In the genomic region with DNA sequence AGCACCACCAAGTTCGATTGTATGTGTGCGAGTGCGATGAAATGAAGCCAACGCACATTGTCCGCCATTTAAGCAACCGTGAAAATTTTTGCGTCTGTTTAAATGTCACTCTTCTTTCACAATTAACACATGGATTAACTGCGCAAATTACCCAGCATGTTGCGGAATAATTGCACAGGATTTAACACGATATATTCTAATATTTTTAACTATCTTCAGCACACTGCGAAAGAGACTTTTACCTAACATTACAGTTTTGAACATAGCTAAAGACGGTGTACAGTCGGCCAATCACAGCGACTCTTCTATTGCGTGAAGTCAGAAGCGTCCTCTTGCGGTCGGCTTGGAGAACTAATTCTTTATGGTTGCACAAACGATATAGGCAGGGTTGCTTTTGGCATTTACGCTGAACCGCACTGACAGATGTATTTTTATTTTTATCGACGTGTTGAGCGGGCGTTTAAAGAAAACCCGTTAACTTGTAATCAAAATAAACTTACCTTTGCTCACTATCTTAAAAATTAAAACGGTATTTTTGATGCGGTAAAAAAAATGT, we compare ENCODE assay signal across 1 fruit fly cellular context.
TF ChIP-seq lines count a peak whose summit lies in the region.

No protein-coding gene starts in this region.

TF ChIP-seq in whole organism, embryonic, 481 proteins besides CTCF, POLR2A, EP300 and RAD21 (continued from another document and continues in another):
- TF ChIP-seq CG17328 (GFP tag; IDR thresholded peaks at IDR 0.05; lab: Robert Waterston, UW), result no peak
- peak; percentile 98 for TF ChIP-seq Myb (GFP tag; optimal IDR thresholded peaks at IDR 0.05; lab: Kevin White, UChicago)
- no peak for TF ChIP-seq h (optimal IDR thresholded peaks at IDR 0.05; lab: Kevin White, UChicago)
- TF ChIP-seq HLHmδ (GFP tag; optimal IDR thresholded peaks at IDR 0.05; lab: Kevin White, UChicago), result no peak
- TF ChIP-seq CG34224 (GFP tag; IDR thresholded peaks at IDR 0.05; lab: Robert Waterston, UW; ENCODE audit: partially characterized antibody), result no peak; the same call in 2 of the 3 replicates
- no peak for TF ChIP-seq CG31388 (GFP tag; optimal IDR thresholded peaks at IDR 0.05; lab: Kevin White, UChicago)
- TF ChIP-seq ase (GFP tag; IDR thresholded peaks at IDR 0.05; lab: Robert Waterston, UW), result peak; percentile 61; the same call in 1 of the 3 replicates
- TF ChIP-seq corto (GFP tag; optimal IDR thresholded peaks at IDR 0.05; lab: Kevin White, UChicago), result no peak
- TF ChIP-seq dati (GFP tag; IDR thresholded peaks at IDR 0.05; lab: Robert Waterston, UW), result no peak
- peak; percentile 67 for TF ChIP-seq CG14860 (GFP tag; IDR thresholded peaks at IDR 0.05; lab: Robert Waterston, UW; ENCODE audit: partially characterized antibody)
- no peak for TF ChIP-seq ap (GFP tag; IDR thresholded peaks at IDR 0.05; lab: Robert Waterston, UW)
- TF ChIP-seq wdn (GFP tag; IDR thresholded peaks at IDR 0.05; lab: Robert Waterston, UW), result no peak
- TF ChIP-seq gfzf (GFP tag; optimal IDR thresholded peaks at IDR 0.05; lab: Kevin White, UChicago), result peak; percentile 49
- TF ChIP-seq dm (GFP tag; optimal IDR thresholded peaks at IDR 0.05; lab: Kevin White, UChicago), result peak; percentile 76
- TF ChIP-seq abd-A (tag; optimal IDR thresholded peaks at IDR 0.05; lab: Kevin White, UChicago), result no peak
- TF ChIP-seq CG3838 (GFP tag; optimal IDR thresholded peaks at IDR 0.05; lab: Kevin White, UChicago), result no peak
- no peak for TF ChIP-seq peb (GFP tag; IDR thresholded peaks at IDR 0.05; lab: Robert Waterston, UW)
- TF ChIP-seq CG8388 (GFP tag; optimal IDR thresholded peaks at IDR 0.05; lab: Kevin White, UChicago), result no peak
- TF ChIP-seq Bteb2 (GFP tag; optimal IDR thresholded peaks at IDR 0.05; lab: Kevin White, UChicago), result no peak
- no peak for TF ChIP-seq disco-r (GFP tag; optimal IDR thresholded peaks at IDR 0.05; lab: Kevin White, UChicago)
- peak; percentile 23 for TF ChIP-seq dmrt11E (tag; optimal IDR thresholded peaks at IDR 0.05; lab: Kevin White, UChicago)
- TF ChIP-seq CG1832 (GFP tag; optimal IDR thresholded peaks at IDR 0.05; lab: Kevin White, UChicago), result no peak
- peak; percentile 1 for TF ChIP-seq CG8089 (GFP tag; optimal IDR thresholded peaks at IDR 0.05; lab: Kevin White, UChicago)
- no peak for TF ChIP-seq bowl (GFP tag; IDR thresholded peaks at IDR 0.05; lab: Robert Waterston, UW)
- TF ChIP-seq CG15011 (GFP tag; optimal IDR thresholded peaks at IDR 0.05; lab: Kevin White, UChicago), result no peak
- no peak for TF ChIP-seq ttk (GFP tag; IDR thresholded peaks at IDR 0.05; lab: Robert Waterston, UW)
- no peak for TF ChIP-seq Gug (GFP tag; IDR thresholded peaks at IDR 0.05; lab: Robert Waterston, UW)
- TF ChIP-seq lola (GFP tag; optimal IDR thresholded peaks at IDR 0.05; lab: Kevin White, UChicago), result no peak
- no peak for TF ChIP-seq trh (GFP tag; optimal IDR thresholded peaks at IDR 0.05; lab: Kevin White, UChicago)
- peak; percentile 6 for TF ChIP-seq CG2875 (GFP tag; optimal IDR thresholded peaks at IDR 0.05; lab: Kevin White, UChicago)
- TF ChIP-seq pb (GFP tag; optimal IDR thresholded peaks at IDR 0.05; lab: Kevin White, UChicago), result peak; percentile 36
- TF ChIP-seq CG32767 (GFP tag; IDR thresholded peaks at IDR 0.05; lab: Robert Waterston, UW), result peak; percentile 33; the same call in 1 of the 2 replicates
- TF ChIP-seq Side (GFP tag; optimal IDR thresholded peaks at IDR 0.05; lab: Kevin White, UChicago), result peak; percentile 54
- TF ChIP-seq ind (GFP tag; optimal IDR thresholded peaks at IDR 0.05; lab: Kevin White, UChicago), result no peak
- no peak for TF ChIP-seq fd96Cb (tag; optimal IDR thresholded peaks at IDR 0.05; lab: Kevin White, UChicago)
- TF ChIP-seq odd (GFP tag; optimal IDR thresholded peaks at IDR 0.05; lab: Kevin White, UChicago), result no peak
- TF ChIP-seq CG9876 (GFP tag; optimal IDR thresholded peaks at IDR 0.05; lab: Kevin White, UChicago), result peak; percentile 44
- no peak for TF ChIP-seq CG8359 (GFP tag; optimal IDR thresholded peaks at IDR 0.05; lab: Kevin White, UChicago; ENCODE audit: borderline replicate concordance)
- no peak for TF ChIP-seq CG13296 (GFP tag; optimal IDR thresholded peaks at IDR 0.05; lab: Kevin White, UChicago)
- peak; percentile 35 for TF ChIP-seq fu2 (GFP tag; optimal IDR thresholded peaks at IDR 0.05; lab: Kevin White, UChicago)
- TF ChIP-seq maf-S (GFP tag; optimal IDR thresholded peaks at IDR 0.05; lab: Kevin White, UChicago), result no peak
- TF ChIP-seq CG11398 (GFP tag; optimal IDR thresholded peaks at IDR 0.05; lab: Kevin White, UChicago), result no peak
- peak; percentile 61 for TF ChIP-seq ssp (GFP tag; IDR thresholded peaks at IDR 0.05; lab: Robert Waterston, UW)
- TF ChIP-seq CG17912 (GFP tag; optimal IDR thresholded peaks at IDR 0.05; lab: Kevin White, UChicago), result peak; percentile 67
- no peak for TF ChIP-seq CG15696 (tag; optimal IDR thresholded peaks at IDR 0.05; lab: Kevin White, UChicago)
- TF ChIP-seq HmgZ (tag; optimal IDR thresholded peaks at IDR 0.05; lab: Kevin White, UChicago), result peak; percentile 87
- TF ChIP-seq hth (optimal IDR thresholded peaks at IDR 0.05; lab: Kevin White, UChicago), result no peak
- no peak for TF ChIP-seq gt (GFP tag; IDR thresholded peaks at IDR 0.05; lab: Robert Waterston, UW)
- peak; percentile 77; the same call in 2 of the 3 replicates for TF ChIP-seq Dbx (GFP tag; IDR thresholded peaks at IDR 0.05; lab: Robert Waterston, UW)
- TF ChIP-seq fd64A (GFP tag; optimal IDR thresholded peaks at IDR 0.05; lab: Kevin White, UChicago), result no peak
- no peak for TF ChIP-seq Usf (GFP tag; optimal IDR thresholded peaks at IDR 0.05; lab: Kevin White, UChicago)
- TF ChIP-seq CG3726 (GFP tag; IDR thresholded peaks at IDR 0.05; lab: Robert Waterston, UW), result no peak
- TF ChIP-seq sc (optimal IDR thresholded peaks at IDR 0.05; lab: Kevin White, UChicago), result no peak
- peak; percentile 25 for TF ChIP-seq sc (GFP tag; optimal IDR thresholded peaks at IDR 0.05; lab: Kevin White, UChicago)
- no peak for TF ChIP-seq ewg (GFP tag; optimal IDR thresholded peaks at IDR 0.05; lab: Kevin White, UChicago)
- TF ChIP-seq Mrtf (GFP tag; IDR thresholded peaks at IDR 0.05; lab: Robert Waterston, UW), result peak; percentile 56; the same call in 2 of the 3 replicates
- no peak for TF ChIP-seq CG12219 (GFP tag; optimal IDR thresholded peaks at IDR 0.05; lab: Kevin White, UChicago)
- no peak for TF ChIP-seq Six4 (GFP tag; optimal IDR thresholded peaks at IDR 0.05; lab: Kevin White, UChicago)
- peak; percentile 36 for TF ChIP-seq HLH54F (GFP tag; optimal IDR thresholded peaks at IDR 0.05; lab: Kevin White, UChicago)
- TF ChIP-seq Sry-δ (GFP tag; optimal IDR thresholded peaks at IDR 0.05; lab: Kevin White, UChicago), result peak; percentile 77
- peak; percentile 85 for TF ChIP-seq cg (GFP tag; optimal IDR thresholded peaks at IDR 0.05; lab: Kevin White, UChicago)
- TF ChIP-seq CG4360 (GFP tag; IDR thresholded peaks at IDR 0.05; lab: Robert Waterston, UW), result no peak
- TF ChIP-seq crp (GFP tag; optimal IDR thresholded peaks at IDR 0.05; lab: Kevin White, UChicago), result peak in 1 of 2 experiments; percentile 42
- TF ChIP-seq Atf3 (GFP tag; optimal IDR thresholded peaks at IDR 0.05; lab: Kevin White, UChicago), result peak; percentile 53
- TF ChIP-seq so (GFP tag; IDR thresholded peaks at IDR 0.05; lab: Robert Waterston, UW), result no peak
- peak; percentile 27 for TF ChIP-seq ems (GFP tag; optimal IDR thresholded peaks at IDR 0.05; lab: Kevin White, UChicago)
- TF ChIP-seq CG7963 (GFP tag; IDR thresholded peaks at IDR 0.05; lab: Robert Waterston, UW; ENCODE audit: partially characterized antibody), result peak; percentile 80
- TF ChIP-seq nau (GFP tag; optimal IDR thresholded peaks at IDR 0.05; lab: Kevin White, UChicago), result no peak
- TF ChIP-seq Hsf (GFP tag; optimal IDR thresholded peaks at IDR 0.05; lab: Kevin White, UChicago), result peak; percentile 49
- 0 out of 2 replicates have a peak, but pooled peaks have one; percentile 16 for TF ChIP-seq sens-2 (GFP tag; IDR thresholded peaks at IDR 0.05; lab: Robert Waterston, UW)
- TF ChIP-seq gcm2 (GFP tag; optimal IDR thresholded peaks at IDR 0.05; lab: Kevin White, UChicago), result no peak
- peak; percentile 91 for TF ChIP-seq YL-1 (GFP tag; optimal IDR thresholded peaks at IDR 0.05; lab: Kevin White, UChicago)
- TF ChIP-seq CG34376 (GFP tag; optimal IDR thresholded peaks at IDR 0.05; lab: Kevin White, UChicago), result peak; percentile 52
- no peak for TF ChIP-seq CG31441 (GFP tag; IDR thresholded peaks at IDR 0.05; lab: Robert Waterston, UW)
- TF ChIP-seq Mes4 (GFP tag; optimal IDR thresholded peaks at IDR 0.05; lab: Kevin White, UChicago), result peak; percentile 49
- TF ChIP-seq Hr39 (optimal IDR thresholded peaks at IDR 0.05; lab: Kevin White, UChicago), result no peak
- no peak for TF ChIP-seq unpg (GFP tag; optimal IDR thresholded peaks at IDR 0.05; lab: Kevin White, UChicago)
- no peak for TF ChIP-seq al (GFP tag; IDR thresholded peaks at IDR 0.05; lab: Robert Waterston, UW)
- peak; percentile 39 for TF ChIP-seq CG10209 (GFP tag; optimal IDR thresholded peaks at IDR 0.05; lab: Kevin White, UChicago)
- no peak for TF ChIP-seq CG18619 (GFP tag; optimal IDR thresholded peaks at IDR 0.05; lab: Kevin White, UChicago)
- TF ChIP-seq tin (GFP tag; optimal IDR thresholded peaks at IDR 0.05; lab: Kevin White, UChicago), result peak; percentile 50
- peak; percentile 100 for TF ChIP-seq CG2116 (GFP tag; optimal IDR thresholded peaks at IDR 0.05; lab: Kevin White, UChicago)
- TF ChIP-seq CG10274 (GFP tag; optimal IDR thresholded peaks at IDR 0.05; lab: Kevin White, UChicago), result no peak
- no peak for TF ChIP-seq danr (GFP tag; IDR thresholded peaks at IDR 0.05; lab: Robert Waterston, UW)
- no peak for TF ChIP-seq CG2129 (GFP tag; IDR thresholded peaks at IDR 0.05; lab: Robert Waterston, UW; ENCODE audit: partially characterized antibody)
- peak; percentile 34; the same call in 1 of the 3 replicates for TF ChIP-seq tgo (GFP tag; IDR thresholded peaks at IDR 0.05; lab: Robert Waterston, UW)
- no peak for TF ChIP-seq fd3F (GFP tag; optimal IDR thresholded peaks at IDR 0.05; lab: Kevin White, UChicago)
- no peak for TF ChIP-seq Trl (optimal IDR thresholded peaks at IDR 0.05; lab: Kevin White, UChicago)
- peak; percentile 50 for TF ChIP-seq Trl (GFP tag; optimal IDR thresholded peaks at IDR 0.05; lab: Kevin White, UChicago)
- no peak for TF ChIP-seq sqz (GFP tag; optimal IDR thresholded peaks at IDR 0.05; lab: Kevin White, UChicago)
- no peak for TF ChIP-seq CoRest (tag; optimal IDR thresholded peaks at IDR 0.05; lab: Kevin White, UChicago)
- TF ChIP-seq CG18764 (GFP tag; optimal IDR thresholded peaks at IDR 0.05; lab: Kevin White, UChicago), result peak; percentile 47
- TF ChIP-seq Awh (GFP tag; IDR thresholded peaks at IDR 0.05; lab: Robert Waterston, UW), result no peak
- 0 out of 2 replicates have a peak, but pooled peaks have one; percentile 10 for TF ChIP-seq cas (GFP tag; IDR thresholded peaks at IDR 0.05; lab: Robert Waterston, UW)
- TF ChIP-seq hbn (GFP tag; IDR thresholded peaks at IDR 0.05; lab: Robert Waterston, UW; ENCODE audit: partially characterized antibody), result peak; percentile 26; the same call in 1 of the 2 replicates
- no peak for TF ChIP-seq CkIIα-i1 (GFP tag; IDR thresholded peaks at IDR 0.05; lab: Robert Waterston, UW)
- TF ChIP-seq vvl (GFP tag; IDR thresholded peaks at IDR 0.05; lab: Robert Waterston, UW), result no peak
- no peak for TF ChIP-seq Vsx1 (GFP tag; optimal IDR thresholded peaks at IDR 0.05; lab: Kevin White, UChicago)
- no peak for TF ChIP-seq wor (GFP tag; IDR thresholded peaks at IDR 0.05; lab: Robert Waterston, UW)
- TF ChIP-seq CG8478 (optimal IDR thresholded peaks at IDR 0.05; lab: Kevin White, UChicago), result no peak
- TF ChIP-seq CG8944 (GFP tag; optimal IDR thresholded peaks at IDR 0.05; lab: Kevin White, UChicago), result no peak
- TF ChIP-seq oc (tag; optimal IDR thresholded peaks at IDR 0.05; lab: Kevin White, UChicago), result no peak
- no peak for TF ChIP-seq CG9932 (GFP tag; IDR thresholded peaks at IDR 0.05; lab: Robert Waterston, UW)
- TF ChIP-seq CG30403 (GFP tag; optimal IDR thresholded peaks at IDR 0.05; lab: Kevin White, UChicago), result peak; percentile 46
- TF ChIP-seq sima (GFP tag; optimal IDR thresholded peaks at IDR 0.05; lab: Kevin White, UChicago), result no peak
- peak; percentile 22 for TF ChIP-seq vfl (GFP tag; optimal IDR thresholded peaks at IDR 0.05; lab: Kevin White, UChicago)
- TF ChIP-seq CG9727 (GFP tag; optimal IDR thresholded peaks at IDR 0.05; lab: Kevin White, UChicago), result peak; percentile 35
- peak; percentile 45 for TF ChIP-seq CG1792 (GFP tag; optimal IDR thresholded peaks at IDR 0.05; lab: Kevin White, UChicago)
- TF ChIP-seq ranshi (GFP tag; IDR thresholded peaks at IDR 0.05; lab: Robert Waterston, UW), result no peak
- peak in 1 of 2 experiments; percentile 30 for TF ChIP-seq insv (GFP tag; optimal IDR thresholded peaks at IDR 0.05; lab: Kevin White, UChicago)
- no peak for TF ChIP-seq CG1647 (GFP tag; optimal IDR thresholded peaks at IDR 0.05; lab: Kevin White, UChicago)
- TF ChIP-seq CG6683 (GFP tag; optimal IDR thresholded peaks at IDR 0.05; lab: Kevin White, UChicago), result no peak
- peak; percentile 55 for TF ChIP-seq nerfin-2 (GFP tag; IDR thresholded peaks at IDR 0.05; lab: Robert Waterston, UW; ENCODE audit: partially characterized antibody)
- no peak for TF ChIP-seq CG6854 (GFP tag; optimal IDR thresholded peaks at IDR 0.05; lab: Kevin White, UChicago)
- peak; percentile 99 for TF ChIP-seq MESR4 (GFP tag; optimal IDR thresholded peaks at IDR 0.05; lab: Kevin White, UChicago)
- no peak for TF ChIP-seq CG10565 (GFP tag; optimal IDR thresholded peaks at IDR 0.05; lab: Kevin White, UChicago)
- peak; percentile 83 for TF ChIP-seq CG6791 (GFP tag; IDR thresholded peaks at IDR 0.05; lab: Robert Waterston, UW; ENCODE audit: partially characterized antibody)
- peak; percentile 9 for TF ChIP-seq Mad (GFP tag; optimal IDR thresholded peaks at IDR 0.05; lab: Kevin White, UChicago)
- TF ChIP-seq Nf-YA (GFP tag; IDR thresholded peaks at IDR 0.05; lab: Robert Waterston, UW), result peak; percentile 87
- no peak for TF ChIP-seq fru (optimal IDR thresholded peaks at IDR 0.05; lab: Kevin White, UChicago)
- TF ChIP-seq CG3065 (GFP tag; optimal IDR thresholded peaks at IDR 0.05; lab: Kevin White, UChicago), result peak; percentile 24
- TF ChIP-seq CG17612 (GFP tag; IDR thresholded peaks at IDR 0.05; lab: Robert Waterston, UW), result no peak
- TF ChIP-seq mld (GFP tag; IDR thresholded peaks at IDR 0.05; lab: Robert Waterston, UW; ENCODE audit: partially characterized antibody), result no peak
- peak; percentile 66; the same call in 1 of the 2 replicates for TF ChIP-seq amos (GFP tag; IDR thresholded peaks at IDR 0.05; lab: Robert Waterston, UW; ENCODE audit: partially characterized antibody)
- TF ChIP-seq gro (GFP tag; optimal IDR thresholded peaks at IDR 0.05; lab: Kevin White, UChicago), result peak; percentile 70
- no peak for TF ChIP-seq kah (GFP tag; optimal IDR thresholded peaks at IDR 0.05; lab: Kevin White, UChicago)
